Worm (Caenorhabditis elegans) whole organism, young adult: ENCODE results near the gene hog-1.

Experiments used
- C06A6.2 ChIP-seq: fragments of 200-800 bp; sonication (Bioruptor generic); conservative IDR thresholded peaks from 2 replicates; pipeline ENCODE4 v1.3.6; 2022; ENCODE audit warnings: missing genetic modification characterization, missing compliant biosample characterization
- C17E4.6 ChIP-seq: fragments of 200-800 bp; sonication (Bioruptor generic); IDR thresholded peaks from 2 replicates; pipeline ENCODE4 v1.3.6; 2022; ENCODE audit warnings: missing genetic modification reagents, missing genetic modification characterization, missing compliant biosample characterization
- D2030.7 ChIP-seq: fragments of 200-800 bp; sonication (Bioruptor generic); IDR thresholded peaks from 2 replicates; pipeline ENCODE4 v1.3.6; 2022; ENCODE audit warnings: missing genetic modification reagents, missing genetic modification characterization, missing compliant biosample characterization
- F10E7.11 ChIP-seq: sonication (generic microtip); optimal IDR thresholded peaks from 2 replicates; lab custom pipeline; 2017; ENCODE audit warnings: mild to moderate bottlenecking, missing genetic modification characterization, moderate library complexity, missing compliant biosample characterization
- F22D6.2 ChIP-seq: sonication (generic microtip); optimal IDR thresholded peaks from 2 replicates; lab custom pipeline; 2016; ENCODE audit warnings: mild to moderate bottlenecking, missing genetic modification characterization, missing compliant biosample characterization
- F33H1.4 ChIP-seq: fragments of 200-800 bp; sonication (Bioruptor generic); IDR thresholded peaks from 2 replicates; pipeline ENCODE4 v1.3.6; 2022; ENCODE audit warnings: missing genetic modification reagents, missing genetic modification characterization, missing compliant biosample characterization
- F39B2.1 ChIP-seq: fragments of 200-800 bp; sonication (Bioruptor generic); IDR thresholded peaks from 2 replicates; pipeline ENCODE4 v1.3.6; 2022; ENCODE audit warnings: missing genetic modification reagents, missing genetic modification characterization, missing compliant biosample characterization
- F57A8.1 ChIP-seq: fragments of 200-800 bp; sonication (Bioruptor generic); optimal IDR thresholded peaks from 2 replicates; lab custom pipeline; 2018; ENCODE audit warnings: mild to moderate bottlenecking, missing genetic modification characterization, moderate library complexity, missing compliant biosample characterization
- K12H6.12 ChIP-seq: fragments of 200-800 bp; sonication (Bioruptor generic); optimal IDR thresholded peaks from 2 replicates; lab custom pipeline; 2018; ENCODE audit warnings: mild to moderate bottlenecking, missing genetic modification characterization, missing compliant biosample characterization
- T26A5.8 ChIP-seq: sonication (generic microtip); optimal IDR thresholded peaks from 2 replicates; lab custom pipeline; 2016; ENCODE audit warnings: missing genetic modification characterization, missing compliant biosample characterization
- Y79H2A.3 ChIP-seq: fragments of 200-800 bp; sonication (Bioruptor generic); conservative IDR thresholded peaks from 2 replicates; pipeline ENCODE4 v1.3.6; 2022; ENCODE audit warnings: missing genetic modification reagents, missing genetic modification characterization, missing compliant biosample characterization
- ZK185.1 ChIP-seq: sonication (generic microtip); optimal IDR thresholded peaks from 2 replicates; lab custom pipeline; 2016; ENCODE audit warnings: mild to moderate bottlenecking, missing genetic modification characterization, missing compliant biosample characterization; ENCODE audit not compliant: poor library complexity, severe bottlenecking
- aptf-3 ChIP-seq: fragments of 200-800 bp; sonication (Bioruptor generic); IDR thresholded peaks from 2 replicates; pipeline ENCODE4 v1.3.6; 2022; ENCODE audit warnings: missing genetic modification characterization, missing compliant biosample characterization
- atf-7 ChIP-seq: sonication (generic microtip); optimal IDR thresholded peaks from 2 replicates; lab custom pipeline; 2017; ENCODE audit warnings: mild to moderate bottlenecking, missing genetic modification characterization, missing compliant biosample characterization
- athp-1 ChIP-seq: sonication (generic microtip); optimal IDR thresholded peaks from 2 replicates; lab custom pipeline; 2017; ENCODE audit warnings: mild to moderate bottlenecking, missing genetic modification characterization, missing compliant biosample characterization
- attf-6 ChIP-seq: fragments of 200-800 bp; sonication (Bioruptor generic); IDR thresholded peaks from 2 replicates; pipeline ENCODE4 v1.3.6; 2022; ENCODE audit warnings: missing genetic modification reagents, missing genetic modification characterization, missing compliant biosample characterization
- ceh-27 ChIP-seq: fragments of 200-800 bp; sonication (Bioruptor generic); optimal IDR thresholded peaks from 2 replicates; lab custom pipeline; 2018; ENCODE audit warnings: mild to moderate bottlenecking, missing genetic modification characterization, moderate library complexity, missing compliant biosample characterization
- dox-1 ChIP-seq: fragments of 200-800 bp; sonication (Bioruptor generic); IDR thresholded peaks from 2 replicates; pipeline ENCODE4 v1.3.6; 2022; ENCODE audit warnings: missing genetic modification reagents, missing genetic modification characterization, missing compliant biosample characterization
- fkh-3 ChIP-seq: sonication (generic microtip); optimal IDR thresholded peaks from 2 replicates; lab custom pipeline; 2016; ENCODE audit warnings: mild to moderate bottlenecking, missing genetic modification characterization, missing compliant biosample characterization
- hlh-12 ChIP-seq: sonication (generic microtip); optimal IDR thresholded peaks from 2 replicates; lab custom pipeline; 2016; ENCODE audit warnings: missing genetic modification characterization, missing compliant biosample characterization
- lin-35 ChIP-seq, 3 experiments: fragments of 150-350 bp in 2 of 3; sonication (generic microtip) in 1 of 3; optimal IDR thresholded peaks; 2 replicates each; lab custom pipeline; 2014 to 2018; ENCODE audit warnings: missing biosample characterization in 3 of 3, missing genetic modification characterization in 3 of 3, missing genetic modification reagents in 3 of 3
- madf-10 ChIP-seq: sonication (generic microtip); optimal IDR thresholded peaks from 2 replicates; lab custom pipeline; 2016; ENCODE audit warnings: mild to moderate bottlenecking, missing genetic modification characterization, missing compliant biosample characterization
- madf-3 ChIP-seq: fragments of 200-800 bp; sonication (Bioruptor generic); IDR thresholded peaks from 2 replicates; pipeline ENCODE4 v1.3.6; 2022; ENCODE audit warnings: missing genetic modification reagents, missing genetic modification characterization, missing compliant biosample characterization
- madf-8 ChIP-seq: fragments of 200-800 bp; sonication (Bioruptor generic); conservative IDR thresholded peaks from 2 replicates; pipeline ENCODE4 v1.3.6; 2022; ENCODE audit warnings: missing genetic modification reagents, missing genetic modification characterization, missing compliant biosample characterization
- mel-28 ChIP-seq: sonication (generic microtip); optimal IDR thresholded peaks from 2 replicates; lab custom pipeline; 2016; ENCODE audit warnings: borderline replicate concordance, mild to moderate bottlenecking, missing genetic modification characterization, missing compliant biosample characterization
- nhr-179 ChIP-seq: sonication (generic microtip); optimal IDR thresholded peaks from 2 replicates; lab custom pipeline; 2016; ENCODE audit warnings: mild to moderate bottlenecking, missing genetic modification characterization, missing compliant biosample characterization
- nhr-80 ChIP-seq: sonication (generic microtip); optimal IDR thresholded peaks from 2 replicates; lab custom pipeline; 2016; ENCODE audit warnings: missing genetic modification characterization, missing compliant biosample characterization
- pbrm-1 ChIP-seq: fragments of 200-800 bp; sonication (Bioruptor generic); IDR thresholded peaks from 2 replicates; pipeline ENCODE4 v1.3.6; 2022; ENCODE audit warnings: missing genetic modification reagents, missing genetic modification characterization, missing compliant biosample characterization
- rcor-1 ChIP-seq: fragments of 200-800 bp; sonication (Bioruptor generic); IDR thresholded peaks from 2 replicates; pipeline ENCODE4 v1.3.6; 2022; ENCODE audit warnings: missing genetic modification reagents, missing genetic modification characterization, missing compliant biosample characterization
- rec-8 ChIP-seq, 2 experiments: sonication (generic microtip); optimal IDR thresholded peaks; 2 replicates each; lab custom pipeline; 2016; ENCODE audit warnings: mild to moderate bottlenecking in 2 of 2, missing genetic modification characterization in 2 of 2, missing genetic modification reagents in 2 of 2, missing genotype in 2 of 2, missing biosample characterization in 1 of 2, missing compliant biosample characterization in 1 of 2, moderate library complexity in 1 of 2
- sea-2 ChIP-seq: fragments of 200-800 bp; sonication (Bioruptor generic); IDR thresholded peaks from 2 replicates; pipeline ENCODE4 v1.3.6; 2022; ENCODE audit warnings: missing genetic modification characterization, missing compliant biosample characterization
- snpc-1.3 ChIP-seq: sonication (generic microtip); optimal IDR thresholded peaks from 2 replicates; lab custom pipeline; 2017; ENCODE audit warnings: missing genetic modification characterization, mild to moderate bottlenecking, missing compliant biosample characterization, antibody characterized with exemption, moderate library complexity, missing genotype, missing genetic modification reagents; ENCODE audit not compliant: insufficient read depth
- tbx-9 ChIP-seq: sonication (generic microtip); optimal IDR thresholded peaks from 2 replicates; lab custom pipeline; 2016; ENCODE audit warnings: borderline replicate concordance, missing genetic modification characterization, inconsistent platforms, missing compliant biosample characterization
- tlf-1 ChIP-seq: fragments of 200-800 bp; sonication (Bioruptor generic); optimal IDR thresholded peaks from 2 replicates; lab custom pipeline; 2018; ENCODE audit warnings: mild to moderate bottlenecking, missing genetic modification characterization, missing compliant biosample characterization
- zim-3 ChIP-seq: sonication (generic microtip); optimal IDR thresholded peaks from 2 replicates; lab custom pipeline; 2017; ENCODE audit warnings: mild to moderate bottlenecking, missing genetic modification characterization, moderate library complexity, missing compliant biosample characterization

hog-1 gene

ce11 chrX:5862408-5862807, 8.3 kb upstream of the hog-1 start, which contains the start of gene ctbp-1:
Gene ctbp-1 (plus strand): TSS chrX:5862708.
- TF ChIP-seq F22D6.2 (tag; lab: Kevin White, UChicago), result no peak
- no peak for TF ChIP-seq F33H1.4 (GFP tag; lab: Robert Waterston, UW)
- no peak for TF ChIP-seq madf-8 (GFP tag; lab: Robert Waterston, UW)
- TF ChIP-seq athp-1 (tag; lab: Kevin White, UChicago), result no peak
- TF ChIP-seq mel-28 (tag; lab: Kevin White, UChicago), result no peak
- TF ChIP-seq pbrm-1, result no peak
- TF ChIP-seq snpc-1.3 (tag; lab: Kevin White, UChicago), result no peak
- no peak for TF ChIP-seq rec-8 (tag; optimal IDR thresholded peaks at IDR 0.05; lab: Kevin White, UChicago)
- TF ChIP-seq F39B2.1, result no peak
- TF ChIP-seq tlf-1 (GFP tag; lab: Kevin White, UChicago), result no peak
- TF ChIP-seq atf-7 (tag; lab: Kevin White, UChicago), result no peak
- no peak for TF ChIP-seq madf-10 (tag; lab: Kevin White, UChicago)
- TF ChIP-seq attf-6, result no peak
- TF ChIP-seq C06A6.2 (GFP tag; lab: Robert Waterston, UW), result no peak
- no peak for TF ChIP-seq F57A8.1 (GFP tag; lab: Kevin White, UChicago)

ce11 chrX:5859161-5859560, 5.1 kb upstream of the hog-1 start:
- no peak for TF ChIP-seq Y79H2A.3 (GFP tag; lab: Robert Waterston, UW)
- TF ChIP-seq tlf-1 (GFP tag; lab: Kevin White, UChicago), result no peak
- no peak for TF ChIP-seq aptf-3
- no peak for TF ChIP-seq fkh-3 (tag; lab: Kevin White, UChicago)
- TF ChIP-seq D2030.7 (GFP tag; lab: Robert Waterston, UW), result no peak
- no peak for TF ChIP-seq tbx-9 (tag; lab: Kevin White, UChicago)
- TF ChIP-seq pbrm-1, result no peak
- TF ChIP-seq, all 124 proteins: peak for 0

- no peak for TF ChIP-seq C17E4.6 (GFP tag; lab: Robert Waterston, UW)
- no peak for TF ChIP-seq lin-35 (GFP tag; optimal IDR thresholded peaks at IDR 0.05; lab: Kevin White, UChicago)
- TF ChIP-seq dox-1 (GFP tag; lab: Robert Waterston, UW), result no peak
- TF ChIP-seq nhr-80, result no peak
- TF ChIP-seq T26A5.8 (tag; lab: Kevin White, UChicago), result no peak
- TF ChIP-seq aptf-3, result no peak
- TF ChIP-seq madf-3 (GFP tag; lab: Robert Waterston, UW), result no peak
- TF ChIP-seq K12H6.12 (tag; lab: Kevin White, UChicago), result no peak
- no peak for TF ChIP-seq nhr-179
- no peak for TF ChIP-seq hlh-12 (tag; lab: Kevin White, UChicago)
- no peak for TF ChIP-seq zim-3
- TF ChIP-seq rcor-1 (GFP tag; lab: Robert Waterston, UW), result no peak
- TF ChIP-seq sea-2 (GFP tag; lab: Robert Waterston, UW), result no peak
- no peak for TF ChIP-seq Y79H2A.3 (GFP tag; lab: Robert Waterston, UW)
- TF ChIP-seq F39B2.1, result no peak
- no peak for TF ChIP-seq F10E7.11 (tag; lab: Kevin White, UChicago)
- no peak for TF ChIP-seq ceh-27 (GFP tag; lab: Kevin White, UChicago)
- TF ChIP-seq ZK185.1 (tag; lab: Kevin White, UChicago), result no peak
These were observed 580 bp upstream of the hog-1 start for ce11 chrX:5854452-5855234.
